Worm (Caenorhabditis elegans) whole organism, young adult: ENCODE measurements around the gene lov-1.

Experiments used
- B0336.3 ChIP-seq: fragments of 200-800 bp; sonication (Bioruptor generic); IDR thresholded peaks from 2 replicates; pipeline ENCODE4 v1.3.6; 2022; ENCODE audit warnings: missing genetic modification characterization, missing compliant biosample characterization
- C17E4.6 ChIP-seq: fragments of 200-800 bp; sonication (Bioruptor generic); IDR thresholded peaks from 2 replicates; pipeline ENCODE4 v1.3.6; 2022; ENCODE audit warnings: missing genetic modification reagents, missing genetic modification characterization, missing compliant biosample characterization
- F33H1.4 ChIP-seq: fragments of 200-800 bp; sonication (Bioruptor generic); IDR thresholded peaks from 2 replicates; pipeline ENCODE4 v1.3.6; 2022; ENCODE audit warnings: missing genetic modification reagents, missing genetic modification characterization, missing compliant biosample characterization
- F49E8.2 ChIP-seq: sonication (generic microtip); optimal IDR thresholded peaks from 3 replicates; lab custom pipeline; 2017; ENCODE audit warnings: missing genetic modification characterization, mild to moderate bottlenecking, missing compliant biosample characterization, antibody characterized with exemption, moderate library complexity; ENCODE audit not compliant: insufficient read depth
- K11D2.4 ChIP-seq: fragments of 200-800 bp; sonication (Bioruptor generic); IDR thresholded peaks from 2 replicates; pipeline ENCODE4 v1.3.6; 2022; ENCODE audit warnings: missing genetic modification reagents, missing genetic modification characterization, missing compliant biosample characterization
- K12H6.12 ChIP-seq: fragments of 200-800 bp; sonication (Bioruptor generic); optimal IDR thresholded peaks from 2 replicates; lab custom pipeline; 2018; ENCODE audit warnings: mild to moderate bottlenecking, missing genetic modification characterization, missing compliant biosample characterization
- Y53G8AR.9 ChIP-seq: fragments of 200-800 bp; sonication (Bioruptor generic); conservative IDR thresholded peaks from 2 replicates; pipeline ENCODE4 v1.3.6; 2022; ENCODE audit warnings: missing genetic modification reagents, missing genetic modification characterization, missing compliant biosample characterization
- atf-7 ChIP-seq: sonication (generic microtip); optimal IDR thresholded peaks from 2 replicates; lab custom pipeline; 2017; ENCODE audit warnings: mild to moderate bottlenecking, missing genetic modification characterization, missing compliant biosample characterization
- attf-5 ChIP-seq: fragments of 200-800 bp; sonication (Bioruptor generic); optimal IDR thresholded peaks from 2 replicates; lab custom pipeline; 2018; ENCODE audit warnings: mild to moderate bottlenecking, missing genetic modification characterization, missing compliant biosample characterization
- ccch-3 ChIP-seq: fragments of 200-800 bp; sonication (Bioruptor generic); optimal IDR thresholded peaks from 2 replicates; lab custom pipeline; 2018; ENCODE audit warnings: mild to moderate bottlenecking, missing genetic modification characterization, missing compliant biosample characterization
- cebp-1 ChIP-seq, 2 experiments: fragments of 200-800 bp in 1 of 2; sonication (Bioruptor generic) in 1 of 2; sonication (generic microtip) in 1 of 2; IDR thresholded peaks in 1 of 2; optimal IDR thresholded peaks in 1 of 2; 2 replicates each; pipeline versions ENCODE4 v1.3.6 to Lab custom; 2017 to 2022; ENCODE audit warnings: missing compliant biosample characterization in 2 of 2, missing genetic modification characterization in 2 of 2, mild to moderate bottlenecking in 1 of 2, missing genetic modification reagents in 1 of 2, moderate library complexity in 1 of 2
- cebp-2 ChIP-seq: fragments of 200-800 bp; sonication (Bioruptor generic); IDR thresholded peaks from 2 replicates; pipeline ENCODE4 v1.3.6; 2022; ENCODE audit warnings: missing genetic modification characterization, missing compliant biosample characterization
- ceh-100 ChIP-seq: fragments of 200-800 bp; sonication (Bioruptor generic); IDR thresholded peaks from 2 replicates; pipeline ENCODE4 v1.3.6; 2022; ENCODE audit warnings: missing genetic modification reagents, missing genetic modification characterization, missing compliant biosample characterization
- ceh-27 ChIP-seq: fragments of 200-800 bp; sonication (Bioruptor generic); optimal IDR thresholded peaks from 2 replicates; lab custom pipeline; 2018; ENCODE audit warnings: mild to moderate bottlenecking, missing genetic modification characterization, moderate library complexity, missing compliant biosample characterization
- ceh-40 ChIP-seq: fragments of 200-800 bp; sonication (Bioruptor generic); IDR thresholded peaks from 2 replicates; pipeline ENCODE4 v1.3.6; 2022; ENCODE audit warnings: missing genetic modification characterization, missing compliant biosample characterization
- chd-7 ChIP-seq: sonication (generic microtip); optimal IDR thresholded peaks from 2 replicates; lab custom pipeline; 2016; ENCODE audit warnings: mild to moderate bottlenecking, missing genetic modification characterization, moderate library complexity, missing compliant biosample characterization
- die-1 ChIP-seq: sonication (generic microtip); optimal IDR thresholded peaks from 2 replicates; lab custom pipeline; 2016; ENCODE audit warnings: missing genotype, mild to moderate bottlenecking, missing genetic modification characterization, missing compliant biosample characterization
- dox-1 ChIP-seq: fragments of 200-800 bp; sonication (Bioruptor generic); IDR thresholded peaks from 2 replicates; pipeline ENCODE4 v1.3.6; 2022; ENCODE audit warnings: missing genetic modification reagents, missing genetic modification characterization, missing compliant biosample characterization
- dpff-1 ChIP-seq: sonication (generic microtip); optimal IDR thresholded peaks from 2 replicates; lab custom pipeline; 2017; ENCODE audit warnings: mild to moderate bottlenecking, missing genetic modification characterization, missing compliant biosample characterization
- egrh-3 ChIP-seq: fragments of 200-800 bp; sonication (Bioruptor generic); IDR thresholded peaks from 2 replicates; pipeline ENCODE4 v1.3.6; 2022; ENCODE audit warnings: missing genetic modification reagents, missing genetic modification characterization, missing compliant biosample characterization
- fkh-3 ChIP-seq: sonication (generic microtip); optimal IDR thresholded peaks from 2 replicates; lab custom pipeline; 2016; ENCODE audit warnings: mild to moderate bottlenecking, missing genetic modification characterization, missing compliant biosample characterization
- hlh-12 ChIP-seq: sonication (generic microtip); optimal IDR thresholded peaks from 2 replicates; lab custom pipeline; 2016; ENCODE audit warnings: missing genetic modification characterization, missing compliant biosample characterization
- hmg-1.2 ChIP-seq: fragments of 200-800 bp; sonication (Bioruptor generic); IDR thresholded peaks from 2 replicates; pipeline ENCODE4 v1.3.6; 2022; ENCODE audit warnings: missing genetic modification reagents, missing genetic modification characterization, missing compliant biosample characterization
- hmg-20 ChIP-seq: fragments of 200-800 bp; sonication (Bioruptor generic); IDR thresholded peaks from 2 replicates; pipeline ENCODE4 v1.3.6; 2022; ENCODE audit warnings: missing genetic modification reagents, missing genetic modification characterization, missing compliant biosample characterization
- let-607 ChIP-seq, 2 experiments: fragments of 200-800 bp in 1 of 2; sonication (Bioruptor generic) in 1 of 2; sonication (generic microtip) in 1 of 2; optimal IDR thresholded peaks; 2 replicates each; lab custom pipeline; 2016 to 2018; ENCODE audit warnings: mild to moderate bottlenecking in 2 of 2, missing compliant biosample characterization in 2 of 2, missing genetic modification characterization in 2 of 2, moderate library complexity in 2 of 2, missing genotype in 1 of 2
- lin-26 ChIP-seq: fragments of 200-800 bp; sonication (Bioruptor generic); IDR thresholded peaks from 2 replicates; pipeline ENCODE4 v1.3.6; 2022; ENCODE audit warnings: missing genetic modification reagents, missing genetic modification characterization, missing compliant biosample characterization
- madf-10 ChIP-seq: sonication (generic microtip); optimal IDR thresholded peaks from 2 replicates; lab custom pipeline; 2016; ENCODE audit warnings: mild to moderate bottlenecking, missing genetic modification characterization, missing compliant biosample characterization
- madf-6 ChIP-seq: fragments of 200-800 bp; sonication (Bioruptor generic); IDR thresholded peaks from 2 replicates; pipeline ENCODE4 v1.3.6; 2022; ENCODE audit warnings: missing genetic modification reagents, missing genetic modification characterization, missing compliant biosample characterization
- mes-4 ChIP-seq: sonication (generic microtip); optimal IDR thresholded peaks from 2 replicates; lab custom pipeline; 2016; ENCODE audit warnings: missing genotype, missing genetic modification characterization, missing compliant biosample characterization
- nfyb-1 ChIP-seq: fragments of 200-800 bp; sonication (Bioruptor generic); IDR thresholded peaks from 2 replicates; pipeline ENCODE4 v1.3.6; 2022; ENCODE audit warnings: missing genetic modification reagents, missing genetic modification characterization, missing compliant biosample characterization
- nhr-120 ChIP-seq: fragments of 200-800 bp; sonication (Bioruptor generic); IDR thresholded peaks from 2 replicates; pipeline ENCODE4 v1.3.6; 2022; ENCODE audit warnings: missing genetic modification characterization, missing compliant biosample characterization
- nhr-27 ChIP-seq: fragments of 200-800 bp; sonication (Bioruptor generic); optimal IDR thresholded peaks from 2 replicates; lab custom pipeline; 2018; ENCODE audit warnings: mild to moderate bottlenecking, missing genetic modification characterization, moderate library complexity, missing compliant biosample characterization
- nhr-80 ChIP-seq: sonication (generic microtip); optimal IDR thresholded peaks from 2 replicates; lab custom pipeline; 2016; ENCODE audit warnings: missing genetic modification characterization, missing compliant biosample characterization
- pbrm-1 ChIP-seq: fragments of 200-800 bp; sonication (Bioruptor generic); IDR thresholded peaks from 2 replicates; pipeline ENCODE4 v1.3.6; 2022; ENCODE audit warnings: missing genetic modification reagents, missing genetic modification characterization, missing compliant biosample characterization
- rcor-1 ChIP-seq: fragments of 200-800 bp; sonication (Bioruptor generic); IDR thresholded peaks from 2 replicates; pipeline ENCODE4 v1.3.6; 2022; ENCODE audit warnings: missing genetic modification reagents, missing genetic modification characterization, missing compliant biosample characterization
- snpc-4 ChIP-seq, 5 experiments: fragments of 150-350 bp in 1 of 5; sonication (generic microtip) in 4 of 5; optimal IDR thresholded peaks; 2 replicates each; lab custom pipeline; 2014 to 2018; ENCODE audit warnings: missing genetic modification characterization in 5 of 5, missing biosample characterization in 3 of 5, antibody characterized with exemption in 2 of 5, mild to moderate bottlenecking in 2 of 5, missing compliant biosample characterization in 2 of 5, missing genotype in 2 of 5, moderate library complexity in 2 of 5, missing genetic modification reagents in 1 of 5
- tbp1 ChIP-seq: fragments of 200-800 bp; sonication (Bioruptor generic); optimal IDR thresholded peaks from 2 replicates; lab custom pipeline; 2018; ENCODE audit warnings: mild to moderate bottlenecking, missing genetic modification characterization, missing compliant biosample characterization
- tlf-1 ChIP-seq: fragments of 200-800 bp; sonication (Bioruptor generic); optimal IDR thresholded peaks from 2 replicates; lab custom pipeline; 2018; ENCODE audit warnings: mild to moderate bottlenecking, missing genetic modification characterization, missing compliant biosample characterization
- xnd-1 ChIP-seq: sonication (generic microtip); optimal IDR thresholded peaks from 2 replicates; lab custom pipeline; 2016; ENCODE audit warnings: missing genotype, missing genetic modification reagents, missing genetic modification characterization, missing compliant biosample characterization
- zfh-2 ChIP-seq: fragments of 200-800 bp; sonication (Bioruptor generic); conservative IDR thresholded peaks from 2 replicates; pipeline ENCODE4 v1.3.6; 2022; ENCODE audit warnings: missing genetic modification reagents, missing genetic modification characterization, missing compliant biosample characterization
- zim-3 ChIP-seq: sonication (generic microtip); optimal IDR thresholded peaks from 2 replicates; lab custom pipeline; 2017; ENCODE audit warnings: mild to moderate bottlenecking, missing genetic modification characterization, moderate library complexity, missing compliant biosample characterization
- ztf-18 ChIP-seq: sonication (generic microtip); optimal IDR thresholded peaks from 2 replicates; lab custom pipeline; 2016; ENCODE audit warnings: missing genotype, mild to moderate bottlenecking, missing genetic modification characterization, missing compliant biosample characterization
- ztf-26 ChIP-seq: sonication (generic microtip); optimal IDR thresholded peaks from 2 replicates; lab custom pipeline; 2017; ENCODE audit warnings: missing genetic modification characterization, missing compliant biosample characterization

lov-1 gene

DNA sequence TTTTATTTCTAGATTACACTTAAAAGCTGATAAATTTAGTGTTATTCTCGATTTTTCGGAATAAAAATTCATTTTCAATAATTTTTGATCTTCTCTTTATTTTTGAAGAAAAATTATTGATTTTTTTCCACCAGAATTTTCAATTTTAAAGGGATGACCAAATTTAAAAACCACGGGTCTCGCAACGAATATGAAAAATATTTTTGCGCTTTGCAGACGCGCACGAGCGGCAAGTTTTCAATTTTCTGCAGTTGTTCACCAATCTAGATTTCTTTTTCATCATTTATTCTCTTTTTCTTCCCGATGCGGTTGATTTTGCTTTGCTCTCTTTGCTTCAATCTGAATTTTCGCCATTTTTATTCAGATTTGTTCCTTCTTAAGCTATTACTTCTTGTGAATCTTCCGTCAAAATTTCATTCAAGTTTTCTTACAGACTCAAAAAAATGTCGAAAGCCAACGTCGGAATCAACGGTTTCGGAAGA is 49.3 kb upstream of the lov-1 start, which contains the start of gene gpd-4 (continued):
- no peak for TF ChIP-seq snpc-4 (GFP tag; optimal IDR thresholded peaks at IDR 0.05; lab: Kevin White, UChicago)
- TF ChIP-seq snpc-4 (tag; optimal IDR thresholded peaks at IDR 0.05; lab: Kevin White, UChicago), result peak in 1 of 4 experiments; percentile 30
- peak; percentile 47 for TF ChIP-seq xnd-1 (tag; lab: Kevin White, UChicago)
- no peak for TF ChIP-seq cebp-2 (GFP tag; lab: Robert Waterston, UW)
- TF ChIP-seq F33H1.4 (GFP tag; lab: Robert Waterston, UW), result peak; percentile 82
- no peak for TF ChIP-seq Y53G8AR.9 (GFP tag; lab: Robert Waterston, UW)
- no peak for TF ChIP-seq nfyb-1 (GFP tag; lab: Robert Waterston, UW)

DNA sequence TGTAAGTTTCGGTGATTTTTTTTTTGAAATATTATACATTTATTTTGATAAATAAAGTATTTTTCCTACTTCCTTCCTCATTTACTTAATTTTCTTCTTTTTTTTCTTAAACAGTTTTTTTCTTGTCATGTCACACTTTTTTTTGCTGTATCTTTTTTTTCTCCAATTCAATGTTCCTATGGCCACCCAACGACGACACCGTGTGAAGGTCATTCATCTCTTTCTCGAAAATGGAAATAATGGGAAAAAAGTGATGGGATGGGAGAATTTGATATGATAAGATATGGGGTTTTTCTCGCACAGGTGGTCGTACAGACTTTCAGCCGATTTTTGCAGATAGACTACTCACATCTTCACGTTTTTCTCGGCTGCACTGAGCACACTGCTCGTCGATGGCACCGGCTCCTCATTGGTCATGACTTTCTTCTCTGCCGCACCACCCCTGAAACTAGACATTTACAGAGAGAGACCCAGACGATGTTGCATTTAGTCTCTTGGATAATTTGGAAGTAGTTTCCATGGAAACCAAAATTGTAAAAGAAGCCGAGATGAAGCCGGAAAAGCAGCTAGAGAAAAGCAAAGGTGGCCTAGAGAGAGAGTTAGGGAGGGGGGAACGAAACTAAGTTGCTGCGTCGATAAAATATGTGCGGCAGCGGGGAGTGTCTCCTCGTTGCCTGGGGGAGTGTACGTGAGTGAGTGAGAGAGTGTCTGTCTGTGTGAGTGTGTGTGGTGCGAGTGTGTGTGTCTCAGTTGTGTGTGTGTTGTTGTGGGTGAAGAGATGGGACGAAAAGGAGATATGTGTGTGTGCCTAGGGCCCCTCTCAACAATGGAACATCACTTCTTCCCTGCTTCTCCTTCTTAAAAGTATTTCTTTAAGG is 47.5 kb upstream of the lov-1 start, which contains the start of gene daf-19:
Gene daf-19 (minus strand): TSS at position 442 of the 878 bp plus-strand sequence.
- TF ChIP-seq pbrm-1 (GFP tag; lab: Robert Waterston, UW), result no peak
- 0 out of 2 replicates have a peak, but pooled peaks have one; percentile 29 for TF ChIP-seq rcor-1 (GFP tag; lab: Robert Waterston, UW)
- TF ChIP-seq nhr-27 (tag; lab: Kevin White, UChicago), result no peak
- TF ChIP-seq ztf-26, result peak; percentile 6
- TF ChIP-seq nfyb-1 (GFP tag; lab: Robert Waterston, UW), result peak; percentile 79
- no peak for TF ChIP-seq nhr-120
- TF ChIP-seq K11D2.4 (GFP tag; lab: Robert Waterston, UW), result 0 out of 2 replicates have a peak, but pooled peaks have one; percentile 31
- no peak for TF ChIP-seq hmg-20 (GFP tag; lab: Robert Waterston, UW)
- no peak for TF ChIP-seq F49E8.2
- TF ChIP-seq atf-7 (tag; lab: Kevin White, UChicago), result peak; percentile 4
- TF ChIP-seq snpc-4 (GFP tag; optimal IDR thresholded peaks at IDR 0.05; lab: Kevin White, UChicago), result no peak
- TF ChIP-seq snpc-4 (tag; optimal IDR thresholded peaks at IDR 0.05; lab: Kevin White, UChicago), result peak in 1 of 4 experiments; percentile 17
- TF ChIP-seq ccch-3 (GFP tag; lab: Kevin White, UChicago), result no peak
- TF ChIP-seq ceh-100, result no peak; the same call in 1 of the 2 replicates
- peak; percentile 35 for TF ChIP-seq nhr-80
- TF ChIP-seq tlf-1, result no peak
- TF ChIP-seq hlh-12 (tag; lab: Kevin White, UChicago), result no peak
- TF ChIP-seq let-607 (tag; optimal IDR thresholded peaks at IDR 0.05; lab: Kevin White, UChicago), result peak in 1 of 2 experiments; percentile 4
- peak; percentile 24 for TF ChIP-seq tbp1 (GFP tag; lab: Kevin White, UChicago)
- 0 out of 2 replicates have a peak, but pooled peaks have one; percentile 21 for TF ChIP-seq B0336.3 (GFP tag; lab: Robert Waterston, UW)
- peak; percentile 38 for TF ChIP-seq attf-5 (GFP tag; lab: Kevin White, UChicago)
- TF ChIP-seq madf-10 (tag; lab: Kevin White, UChicago), result peak; percentile 4
- TF ChIP-seq C17E4.6, result no peak
- TF ChIP-seq zim-3 (tag; lab: Kevin White, UChicago), result no peak
- no peak for TF ChIP-seq mes-4
- peak; percentile 23; the same call in 1 of the 2 replicates for TF ChIP-seq madf-6 (GFP tag; lab: Robert Waterston, UW)
- peak; percentile 45 for TF ChIP-seq egrh-3
- peak; percentile 12 for TF ChIP-seq ztf-18
- no peak for TF ChIP-seq fkh-3 (tag; lab: Kevin White, UChicago)
- no peak for TF ChIP-seq cebp-1 (GFP tag; IDR thresholded peaks at IDR 0.05; lab: Robert Waterston, UW)
- peak; percentile 64 for TF ChIP-seq cebp-1 (tag; optimal IDR thresholded peaks at IDR 0.05; lab: Kevin White, UChicago)
- TF ChIP-seq hmg-1.2 (GFP tag; lab: Robert Waterston, UW), result peak; percentile 64; the same call in 1 of the 2 replicates
- peak; percentile 40 for TF ChIP-seq chd-7
- TF ChIP-seq dox-1 (GFP tag; lab: Robert Waterston, UW), result peak; percentile 57
- TF ChIP-seq ceh-40, result no peak
- peak; percentile 70 for TF ChIP-seq zfh-2 (GFP tag; lab: Robert Waterston, UW)
- no peak for TF ChIP-seq dpff-1
- peak; percentile 35 for TF ChIP-seq K12H6.12 (tag; lab: Kevin White, UChicago)
- TF ChIP-seq lin-26 (GFP tag; lab: Robert Waterston, UW), result no peak
- peak; percentile 59 for TF ChIP-seq ceh-27
- TF ChIP-seq die-1 (tag; lab: Kevin White, UChicago), result peak; percentile 42
